Worm (Caenorhabditis elegans) whole organism, L3 larva: ENCODE results near the gene eat-17.

ENCODE experiments used
- ama-1 ChIP-seq: fragments of 150-350 bp; optimal IDR thresholded peaks from 2 replicates; lab custom pipeline; 2018
- egl-27 ChIP-seq: sonication (generic microtip); optimal IDR thresholded peaks from 4 replicates; lab custom pipeline; 2017; ENCODE audit warnings: missing biosample characterization, missing genetic modification reagents, missing genetic modification characterization
- elt-3 ChIP-seq, 3 experiments: fragments of 150-350 bp in 1 of 3; sonication (generic microtip) in 2 of 3; optimal IDR thresholded peaks; 2 replicates in 2 of 3; 4 replicates in 1 of 3; lab custom pipeline; 2014 to 2017; ENCODE audit warnings: missing biosample characterization in 3 of 3, missing genetic modification characterization in 3 of 3
- nfya-1 ChIP-seq: sonication (generic microtip); optimal IDR thresholded peaks from 2 replicates; lab custom pipeline; 2017; ENCODE audit warnings: missing genetic modification characterization, mild to moderate bottlenecking, missing compliant biosample characterization, antibody characterized with exemption, moderate library complexity; ENCODE audit not compliant: insufficient read depth
- nhr-237 ChIP-seq: fragments of 150-350 bp; optimal IDR thresholded peaks from 2 replicates; lab custom pipeline; 2014; ENCODE audit warnings: missing biosample characterization, missing genetic modification characterization
- nhr-28 ChIP-seq: fragments of 150-350 bp; optimal IDR thresholded peaks from 2 replicates; lab custom pipeline; 2014; ENCODE audit warnings: missing biosample characterization, missing genetic modification characterization
- snpc-4 ChIP-seq: fragments of 150-350 bp; optimal IDR thresholded peaks from 2 replicates; lab custom pipeline; 2014; ENCODE audit warnings: missing biosample characterization, missing genetic modification characterization
- unc-39 ChIP-seq: sonication (generic microtip); optimal IDR thresholded peaks from 4 replicates; lab custom pipeline; 2017; ENCODE audit warnings: missing biosample characterization, missing genetic modification characterization
- unc-62 ChIP-seq: fragments of 150-350 bp; sonication (generic microtip); optimal IDR thresholded peaks from 4 replicates; lab custom pipeline; 2014; ENCODE audit warnings: missing biosample characterization, missing genetic modification reagents, missing genetic modification characterization
- ztf-11 ChIP-seq: fragments of 150-350 bp; optimal IDR thresholded peaks from 2 replicates; lab custom pipeline; 2014; ENCODE audit warnings: missing biosample characterization, missing genetic modification characterization

DNA sequence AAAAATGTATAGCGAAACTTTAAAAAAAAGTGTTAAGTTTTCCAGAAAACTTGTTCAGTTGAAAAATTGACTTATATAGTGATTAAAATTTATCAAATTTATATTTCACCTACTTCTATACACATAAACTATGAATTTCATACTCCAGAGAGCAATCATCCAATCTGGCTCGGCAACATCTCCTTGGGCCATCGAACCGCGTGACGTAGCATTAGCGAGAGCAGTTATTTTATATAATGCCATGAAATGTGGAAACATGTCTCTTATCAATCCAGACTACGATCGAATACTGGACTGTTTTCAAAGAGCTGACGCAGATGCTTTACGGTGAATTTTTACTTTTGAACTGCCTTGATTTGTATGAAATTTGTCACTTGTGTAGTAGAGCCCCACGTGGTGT lies 47.2 kb downstream of the eat-17 start:
- TF ChIP-seq nhr-237 (tag; lab: Kevin White, UChicago) (no peak), ztf-11 (tag; lab: Kevin White, UChicago) (no peak), ama-1 (lab: Kevin White, UChicago) (no peak), elt-3 (tag; optimal IDR thresholded peaks at IDR 0.05; lab: Kevin White, UChicago) (no peak), unc-39 (tag; lab: Kevin White, UChicago) (no peak), unc-62 (GFP tag; lab: Kevin White, UChicago) (no peak), nfya-1 (tag; lab: Kevin White, UChicago) (no peak), egl-27 (tag; lab: Kevin White, UChicago) (no peak), snpc-4 (no peak), nhr-28 (tag; lab: Kevin White, UChicago) (no peak)
